Fruit fly (Drosophila melanogaster): ENCODE data around the gene CG33784.

CG33784 gene

dm6 chr3R:10070195-10070594 is 2.5 kb downstream of the CG33784 start:
- TF ChIP-seq CG6276 (GFP tag; optimal IDR thresholded peaks at IDR 0.05) = no peak
- TF ChIP-seq spab (GFP tag; optimal IDR thresholded peaks at IDR 0.05) = no peak
- TF ChIP-seq Hr39 (GFP tag; optimal IDR thresholded peaks at IDR 0.05) = no peak
- no peak for TF ChIP-seq CG6792 (GFP tag; optimal IDR thresholded peaks at IDR 0.05)

- TF ChIP-seq CG32006 (GFP tag; optimal IDR thresholded peaks at IDR 0.05) (no peak), Eip78C (GFP tag) (no peak), Smox (GFP tag; optimal IDR thresholded peaks at IDR 0.05) (no peak)
Measured at dm6 chr3R:10070817-10071216, 3.1 kb downstream of the CG33784 start, which contains the start of gene nerfin-2. TSS of gene nerfin-2 (plus strand) at chr3R:10071117.

- TF ChIP-seq CG9139 (GFP tag; optimal IDR thresholded peaks at IDR 0.05) (no peak), fd85E (GFP tag; optimal IDR thresholded peaks at IDR 0.05) (no peak), CG8119 (GFP tag; IDR thresholded peaks at IDR 0.05) (no peak), spab (GFP tag; optimal IDR thresholded peaks at IDR 0.05) (no peak), pdm3 (GFP tag; optimal IDR thresholded peaks at IDR 0.05) (no peak), CG11762 (GFP tag; optimal IDR thresholded peaks at IDR 0.05; ENCODE audit: insufficient read depth) (no peak), fd59A (GFP tag; optimal IDR thresholded peaks at IDR 0.05) (no peak), CG3919 (GFP tag; optimal IDR thresholded peaks at IDR 0.05) (no peak), CG15336 (GFP tag; IDR thresholded peaks at IDR 0.05) (no peak), CG4318 (GFP tag; optimal IDR thresholded peaks at IDR 0.05) (no peak), CG1621 (tag; optimal IDR thresholded peaks at IDR 0.05) (no peak), Smox (GFP tag; optimal IDR thresholded peaks at IDR 0.05) (no peak), Hr4 (GFP tag; optimal IDR thresholded peaks at IDR 0.05) (no peak), dsx (GFP tag; optimal IDR thresholded peaks at IDR 0.05; ENCODE audit: poor library complexity, severe bottlenecking) (no peak), CG10631 (GFP tag; optimal IDR thresholded peaks at IDR 0.05) (no peak), OdsH (GFP tag; optimal IDR thresholded peaks at IDR 0.05) (no peak), acj6 (GFP tag; optimal IDR thresholded peaks at IDR 0.05) (no peak), lz (GFP tag; optimal IDR thresholded peaks at IDR 0.05) (no peak)
Measured at dm6 chr3R:10075323-10075788, 7.7 kb downstream of the CG33784 start, which contains the start of gene Alp13. TSS of gene Alp13 (minus strand) at chr3R:10075373.

- TF ChIP-seq CG34406 (GFP tag; optimal IDR thresholded peaks at IDR 0.05) (no peak), OdsH (GFP tag; optimal IDR thresholded peaks at IDR 0.05) (no peak), CG32006 (GFP tag; optimal IDR thresholded peaks at IDR 0.05) (no peak), Eip75B (GFP tag; optimal IDR thresholded peaks at IDR 0.05) (no peak), CG11902 (GFP tag; optimal IDR thresholded peaks at IDR 0.05) (no peak), Hr38 (GFP tag; optimal IDR thresholded peaks at IDR 0.05) (no peak), Sox15 (GFP tag; optimal IDR thresholded peaks at IDR 0.05) (no peak), CG1621 (tag; optimal IDR thresholded peaks at IDR 0.05) (no peak), ss (GFP tag; optimal IDR thresholded peaks at IDR 0.05) (no peak), CG10631 (GFP tag; optimal IDR thresholded peaks at IDR 0.05) (no peak), eg (GFP tag; IDR thresholded peaks at IDR 0.05) (no peak), fkh (GFP tag; optimal IDR thresholded peaks at IDR 0.05) (no peak), topi (GFP tag; optimal IDR thresholded peaks at IDR 0.05) (peak; percentile 12), CG15336 (GFP tag; IDR thresholded peaks at IDR 0.05) (no peak), CG6163 (GFP tag; IDR thresholded peaks at IDR 0.05) (no peak), vri (GFP tag; optimal IDR thresholded peaks at IDR 0.05) (peak; percentile 27), CG3032 (tag; optimal IDR thresholded peaks at IDR 0.05) (no peak), CG9139 (GFP tag; optimal IDR thresholded peaks at IDR 0.05) (no peak), esn (GFP tag; optimal IDR thresholded peaks at IDR 0.05) (peak; percentile 14), acj6 (GFP tag; optimal IDR thresholded peaks at IDR 0.05) (no peak), Eip78C (GFP tag) (peak; percentile 10), Lpt (GFP tag; optimal IDR thresholded peaks at IDR 0.05) (no peak), Hr4 (GFP tag; optimal IDR thresholded peaks at IDR 0.05) (no peak), CG8119 (GFP tag; IDR thresholded peaks at IDR 0.05) (no peak), CG6276 (GFP tag; optimal IDR thresholded peaks at IDR 0.05) (no peak), Met (GFP tag; optimal IDR thresholded peaks at IDR 0.05) (peak; percentile 19), salr (GFP tag; optimal IDR thresholded peaks at IDR 0.05) (no peak), cyc (GFP tag; optimal IDR thresholded peaks at IDR 0.05) (peak; percentile 1), spab (GFP tag; optimal IDR thresholded peaks at IDR 0.05) (no peak), CG3919 (GFP tag; optimal IDR thresholded peaks at IDR 0.05) (no peak), CG6854 (GFP tag; optimal IDR thresholded peaks at IDR 0.05) (no peak), Sox14 (GFP tag; optimal IDR thresholded peaks at IDR 0.05) (peak; percentile 22), dac (GFP tag; optimal IDR thresholded peaks at IDR 0.05) (no peak), Ets96B (tag; optimal IDR thresholded peaks at IDR 0.05) (no peak), svp (GFP tag) (peak; percentile 58), lz (GFP tag; optimal IDR thresholded peaks at IDR 0.05) (no peak)
Measured at dm6 chr3R:10076665-10077064, 9.0 kb downstream of the CG33784 start.

Measured in whole organism, prepupa.